Fruit fly (Drosophila melanogaster) ovary, adult (tissue): ENCODE measurements around the gene CG3513.

Experiments used
- CG17801 ChIP-seq: fragments of 200-800 bp; optimal IDR thresholded peaks from 2 replicates; lab custom pipeline; 2019; ENCODE audit warnings: missing biosample characterization, mild to moderate bottlenecking, missing genetic modification characterization, moderate library complexity; ENCODE audit not compliant: partially characterized antibody

CG3513 gene

DNA sequence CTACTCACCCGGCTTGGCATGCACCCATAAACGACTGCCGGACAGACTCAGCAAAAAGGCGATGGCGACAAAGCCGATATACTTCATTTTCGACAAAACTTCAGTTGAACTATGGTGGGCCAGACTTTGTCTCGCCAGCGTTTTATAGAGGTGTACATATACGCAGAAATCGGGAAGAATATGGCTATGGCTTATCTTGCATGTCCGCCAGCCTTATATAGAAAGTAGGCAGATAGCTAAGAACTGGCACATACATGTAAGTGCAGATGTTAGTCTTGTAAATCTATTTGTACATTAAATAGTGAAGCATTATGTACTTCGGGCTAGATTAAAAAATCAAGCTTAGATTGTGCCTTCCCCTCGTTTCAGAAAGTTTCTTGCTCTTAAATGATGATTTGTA lies at the start of gene CG3513:
Gene CG3513 (minus strand): TSS at position 101 of the 400 bp plus-strand sequence.
- no peak for TF ChIP-seq CG17801

DNA sequence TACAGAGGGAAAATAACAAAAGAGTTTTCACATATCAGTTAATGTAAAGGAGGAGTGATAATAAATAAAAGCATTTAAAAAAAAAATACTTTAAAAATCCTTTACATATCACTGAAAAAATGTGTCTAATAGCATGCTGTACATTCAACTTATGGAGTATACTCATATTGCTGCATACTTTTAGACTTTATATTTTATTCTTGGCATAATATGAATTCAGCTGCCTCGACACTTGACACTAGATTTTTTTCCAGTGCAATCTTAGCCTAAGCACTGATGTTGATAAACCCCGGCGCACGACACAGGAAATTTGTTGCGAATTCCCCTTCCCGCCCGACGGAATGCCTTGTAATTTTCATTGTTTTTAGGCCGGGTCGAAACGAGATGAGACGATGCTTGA lies 47.5 kb upstream of the CG3513 start:
- no peak for TF ChIP-seq CG17801

DNA sequence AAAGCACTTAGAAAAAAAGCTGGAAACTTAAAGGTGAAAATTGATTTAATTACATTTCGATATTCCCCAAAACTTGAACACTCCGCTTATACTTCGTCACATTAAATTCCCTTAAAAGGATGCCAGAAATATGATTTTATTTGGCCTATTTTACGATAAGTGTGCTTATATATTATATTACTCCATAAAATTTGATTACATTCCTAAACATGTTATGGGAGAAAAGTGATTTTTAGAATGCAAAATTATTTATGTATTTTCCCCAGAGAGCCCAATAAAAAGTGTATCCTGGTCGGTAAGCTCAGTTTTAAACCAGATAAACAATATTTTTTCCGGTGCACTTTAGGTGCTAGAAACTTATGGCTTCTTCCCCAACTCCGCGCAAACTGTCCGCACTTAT lies 44.7 kb upstream of the CG3513 start:
- TF ChIP-seq CG17801 = no peak

DNA sequence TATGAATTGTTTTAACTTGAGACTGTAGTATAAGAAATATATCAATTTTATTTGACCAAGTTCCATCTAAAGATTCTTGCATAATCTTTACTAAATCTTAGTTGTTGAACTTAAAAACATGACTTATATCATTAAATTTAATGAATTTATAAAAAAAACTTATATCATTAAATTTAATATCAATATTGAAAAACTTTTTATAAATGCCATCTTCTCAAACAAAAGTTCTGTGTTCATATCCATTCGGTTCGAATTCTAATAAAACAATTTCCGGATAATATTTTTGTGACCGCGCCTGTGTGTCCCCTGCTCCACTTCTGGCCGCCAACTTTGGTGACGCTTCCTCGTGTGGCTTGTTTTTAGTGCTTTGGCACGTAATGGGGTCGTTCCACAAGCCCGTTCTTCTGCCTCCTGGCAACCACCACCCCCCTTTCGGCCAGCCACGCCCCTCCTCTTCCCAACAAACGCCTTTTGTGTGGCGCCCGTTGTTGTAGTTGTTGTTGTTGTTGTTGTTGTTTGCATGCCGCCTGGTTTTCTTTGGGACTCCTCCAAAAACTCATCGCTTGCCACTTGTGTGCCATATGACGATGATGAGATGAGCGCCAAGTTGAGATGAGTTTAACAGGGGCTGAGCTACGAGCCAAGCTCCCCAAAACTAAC lies 44.2 kb upstream of the CG3513 start:
- TF ChIP-seq CG17801 = no peak

DNA sequence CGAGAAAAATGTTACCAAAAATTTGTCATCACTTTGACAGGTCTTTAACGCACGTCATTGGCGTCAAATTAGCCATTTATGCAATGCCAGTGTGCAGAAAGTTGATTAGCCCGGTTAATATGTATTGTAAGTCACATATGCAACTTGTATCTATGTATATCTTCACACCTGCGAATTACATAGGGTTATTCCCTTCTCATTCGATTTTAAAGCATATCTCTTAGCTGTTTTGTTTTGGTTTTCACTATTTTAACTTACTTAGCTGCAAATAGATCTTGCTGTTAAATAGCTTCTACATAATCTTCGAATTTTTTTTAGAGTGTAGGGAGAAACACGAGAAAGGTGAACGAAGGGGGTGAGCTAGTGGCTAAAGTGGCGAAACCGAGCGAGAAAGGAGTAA lies 38.1 kb upstream of the CG3513 start:
- TF ChIP-seq CG17801 = no peak

DNA sequence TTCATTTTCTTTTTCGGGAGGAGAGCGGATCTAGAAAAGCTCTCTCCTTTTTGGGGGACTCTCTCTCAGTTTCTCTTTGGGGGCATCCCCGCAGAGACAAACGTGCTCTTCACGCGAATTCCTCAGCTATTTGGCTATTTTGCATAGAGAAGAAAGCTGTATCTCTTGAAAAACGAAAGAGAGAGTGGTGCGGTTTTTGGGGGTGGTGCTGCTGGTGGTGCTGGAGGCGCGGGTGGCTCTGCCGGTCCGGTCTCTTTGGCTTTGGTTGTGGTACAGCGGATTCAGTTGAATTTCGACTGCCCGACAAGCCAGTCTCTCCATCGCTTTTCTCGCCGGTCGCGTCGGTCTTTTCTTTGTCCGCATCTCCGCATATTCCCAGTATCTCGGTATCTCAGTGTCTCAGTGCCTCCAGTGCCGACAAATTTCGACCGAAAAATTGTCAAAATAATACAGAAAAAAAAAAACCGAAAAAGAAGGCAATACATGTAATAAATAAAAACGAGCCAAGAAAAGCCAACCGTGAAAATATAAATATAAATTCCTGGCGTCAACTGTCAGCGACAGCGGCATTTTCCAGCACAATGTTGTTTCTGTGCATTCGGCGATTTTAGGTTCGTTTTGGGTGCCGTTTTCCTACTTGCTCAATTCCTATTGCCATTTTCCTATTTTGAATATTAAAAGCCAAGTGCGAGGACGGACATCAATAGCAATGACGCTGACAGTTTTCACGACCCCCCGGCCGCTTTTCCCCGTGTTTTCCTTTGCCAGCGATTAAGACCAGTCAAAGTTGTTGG lies 37.4 kb upstream of the CG3513 start, which contains the start of gene CG10019:
Gene CG10019 (plus strand): TSS at position 285 of the 794 bp plus-strand sequence.
- TF ChIP-seq CG17801 = no peak

DNA sequence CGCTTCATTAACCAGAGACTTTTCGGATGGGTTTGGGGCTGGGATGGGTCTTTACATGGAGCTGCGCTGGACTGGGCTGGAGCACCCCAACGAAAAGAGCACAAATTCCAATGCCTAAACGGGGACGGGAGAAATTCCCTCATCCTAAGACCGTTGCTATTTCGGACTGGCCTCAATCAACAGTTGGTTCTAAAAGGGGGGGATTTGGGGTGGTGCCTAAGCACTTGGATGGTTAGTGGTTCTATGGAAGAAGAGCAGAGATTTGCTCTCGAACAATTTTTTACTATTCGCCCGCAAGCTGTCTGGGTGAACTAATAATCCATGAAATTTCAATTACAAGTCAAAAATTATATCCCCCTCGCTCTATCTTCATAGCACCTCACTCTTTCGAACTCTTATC lies 36.7 kb upstream of the CG3513 start:
- TF ChIP-seq CG17801 = no peak

DNA sequence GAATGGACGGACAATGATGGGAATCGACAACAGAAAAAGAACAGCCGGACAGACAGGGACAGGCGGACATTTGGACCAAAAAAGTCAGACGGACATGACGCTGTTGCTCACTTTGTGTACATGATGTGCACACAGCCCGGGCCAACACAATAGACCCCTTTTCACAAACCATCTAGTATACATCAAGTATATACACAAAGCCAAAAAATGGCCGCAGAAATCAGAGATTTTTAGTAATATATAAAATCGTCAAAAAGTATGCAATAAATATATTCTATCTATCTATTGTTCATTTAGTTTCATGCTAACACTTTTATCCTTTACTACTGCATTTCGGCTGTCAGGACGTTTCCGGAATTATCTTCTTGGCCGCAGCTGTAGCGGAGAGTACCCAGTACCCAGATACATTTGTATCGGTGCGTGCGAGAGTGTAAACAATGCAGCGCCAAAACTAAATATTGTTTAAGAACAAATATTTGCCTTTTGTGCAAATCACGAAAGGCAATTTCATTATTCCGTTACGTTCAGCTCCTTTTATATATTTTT lies 26.5 kb upstream of the CG3513 start:
- no peak for TF ChIP-seq CG17801

DNA sequence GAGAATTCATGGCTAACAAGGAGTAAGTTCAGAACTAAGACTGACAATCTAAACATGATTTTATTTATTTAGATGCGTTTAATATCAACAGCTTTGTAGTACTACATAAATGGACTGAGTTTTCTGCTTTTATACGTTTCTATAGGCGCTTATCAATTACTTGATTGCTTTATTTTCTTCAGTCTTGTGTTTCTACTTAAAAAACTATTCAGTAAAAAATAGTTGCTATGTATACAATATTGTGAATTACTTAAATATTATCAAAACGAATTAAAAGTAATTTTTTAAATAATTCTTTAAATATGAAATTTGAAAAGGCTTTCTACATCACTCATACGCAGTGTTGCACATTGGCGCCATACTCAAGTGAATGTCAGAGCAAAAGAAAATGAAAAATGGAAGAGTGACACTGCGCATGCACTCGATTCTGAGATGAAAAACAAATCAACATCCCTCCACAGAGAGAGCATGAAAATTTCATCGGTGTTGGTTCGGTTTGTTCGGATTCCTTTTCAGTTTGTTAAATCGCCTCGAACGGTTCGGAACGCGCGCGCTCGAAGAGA lies 24.8 kb upstream of the CG3513 start, which contains the start of the genes lectin-24A and Shaw:
Gene lectin-24A (minus strand): TSS at position 101 of the 563 bp plus-strand sequence.
Gene Shaw (plus strand): TSS at position 513 of the 563 bp plus-strand sequence.
- TF ChIP-seq CG17801 = no peak

DNA sequence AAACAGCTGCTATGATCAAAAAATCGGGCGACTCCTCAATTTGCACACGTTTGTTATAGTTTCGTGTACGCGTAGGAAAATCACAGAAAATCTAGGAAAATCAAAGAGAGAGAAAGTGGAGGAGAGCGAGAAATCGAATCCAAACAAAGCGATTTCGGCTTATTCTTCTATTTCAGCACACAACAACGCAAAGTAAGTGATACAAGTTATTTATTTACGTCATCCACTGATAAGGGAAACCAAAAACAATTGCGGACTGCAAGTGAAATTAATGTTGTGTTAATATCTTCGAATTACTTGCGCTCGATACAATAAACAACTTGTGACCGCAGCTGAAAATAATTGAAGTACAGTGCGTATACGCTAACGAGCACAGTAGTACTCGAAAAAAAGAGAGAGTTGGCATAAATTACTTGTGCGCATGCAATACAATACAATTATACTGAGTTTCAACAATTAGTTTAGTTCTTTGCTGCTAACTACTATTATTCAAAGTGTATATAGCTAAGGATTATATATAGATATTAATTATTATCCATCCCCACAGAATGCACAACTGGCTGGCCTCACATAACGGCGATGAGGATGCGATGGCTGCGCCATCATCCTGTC lies 20.7 kb upstream of the CG3513 start:
- TF ChIP-seq CG17801 = no peak

DNA sequence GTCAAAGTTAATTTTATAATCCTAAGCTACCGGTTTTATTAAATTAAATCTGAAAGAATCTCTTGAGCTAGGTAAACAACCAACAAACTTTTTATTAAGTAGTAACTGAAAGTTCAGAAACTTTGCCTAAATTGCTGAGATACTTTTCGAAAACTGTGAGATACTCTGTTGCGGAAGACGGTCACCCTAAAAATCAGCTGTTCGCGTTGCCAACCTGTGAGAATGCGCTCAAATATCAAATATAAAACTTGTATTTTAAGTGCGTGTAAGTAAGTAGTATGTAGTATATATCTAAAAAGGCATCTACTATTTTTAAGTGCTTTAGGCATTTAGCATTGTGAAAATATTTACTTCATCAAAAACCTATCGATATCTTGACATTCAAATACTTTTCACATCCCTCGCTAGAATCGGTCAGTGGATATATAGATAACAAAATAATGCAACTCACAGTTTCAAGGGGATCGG lies 20.0 kb upstream of the CG3513 start, which contains the start of the genes CG31955 and CG2818:
Gene CG31955 (minus strand): TSS at position 157 of the 468 bp plus-strand sequence.
Gene CG2818 (plus strand): TSS at position 412 of the 468 bp plus-strand sequence.
- no peak for TF ChIP-seq CG17801

DNA sequence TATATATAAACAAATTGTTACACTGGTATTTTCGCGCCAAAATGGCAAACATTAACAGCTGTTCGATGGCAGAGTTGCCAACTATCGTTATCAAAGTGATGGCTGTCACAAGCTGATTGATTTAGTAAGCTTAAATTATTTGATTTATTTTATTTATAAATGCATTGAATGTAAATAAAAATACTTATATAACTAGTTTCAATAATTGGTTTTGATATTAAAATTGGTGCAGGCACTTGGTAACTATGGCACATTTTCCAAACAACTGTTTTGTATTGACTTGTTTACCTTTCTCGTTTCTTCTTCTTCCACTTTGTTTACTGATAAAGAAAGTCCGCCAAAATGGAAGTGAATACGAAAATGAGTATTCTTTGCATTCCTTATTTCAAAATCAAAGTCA lies 18.7 kb upstream of the CG3513 start, which contains the start of gene cutlet:
Gene cutlet (minus strand): TSS at position 84 of the 400 bp plus-strand sequence.
- TF ChIP-seq CG17801 = peak; percentile 18

DNA sequence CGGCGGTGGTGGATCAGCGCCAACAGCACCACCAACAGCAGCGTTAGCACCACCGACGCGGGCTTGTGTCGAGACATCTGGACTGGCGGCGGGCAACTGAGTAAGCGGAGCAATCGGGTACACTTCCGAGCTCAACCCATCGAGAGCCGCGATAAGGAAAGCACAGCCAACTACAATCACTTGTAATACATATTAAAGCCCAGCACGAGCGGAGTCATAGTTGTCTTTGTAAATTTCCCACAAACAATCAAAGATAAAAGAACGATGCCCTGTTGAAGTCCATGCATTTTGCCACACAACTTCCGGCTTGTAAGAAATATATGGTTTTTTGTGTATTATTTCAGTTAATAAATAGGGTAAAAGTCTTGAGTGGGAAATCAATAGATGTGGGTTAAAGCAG lies 14.0 kb upstream of the CG3513 start, which contains the start of gene CG31777:
Gene CG31777 (minus strand): TSS at position 101 of the 400 bp plus-strand sequence.
- no peak for TF ChIP-seq CG17801

DNA sequence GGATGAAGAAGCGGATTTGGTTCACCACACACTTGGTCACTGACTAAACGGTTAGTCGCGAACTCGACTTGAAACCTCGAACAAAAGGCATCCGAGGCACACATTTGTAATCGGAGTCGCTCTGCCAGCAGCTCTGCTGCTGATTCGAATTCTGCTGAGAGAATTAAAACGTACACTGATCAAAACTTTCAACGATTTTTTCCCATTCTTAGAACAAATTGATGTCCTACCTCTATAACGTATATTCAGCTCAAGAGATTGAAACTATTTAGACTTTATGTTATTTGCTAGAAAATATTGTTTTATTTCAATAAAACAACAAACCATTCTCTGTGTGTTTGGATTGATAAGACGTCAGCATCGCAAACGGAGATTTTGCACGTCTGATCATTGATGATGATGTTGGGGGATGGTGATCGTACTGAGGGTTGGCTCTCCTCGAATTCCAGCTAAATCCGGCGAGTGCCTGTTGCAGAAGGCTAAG lies 12.5 kb upstream of the CG3513 start, which contains the start of gene CG31778:
Gene CG31778 (minus strand): TSS at position 51 of the 484 bp plus-strand sequence.
- no peak for TF ChIP-seq CG17801

DNA sequence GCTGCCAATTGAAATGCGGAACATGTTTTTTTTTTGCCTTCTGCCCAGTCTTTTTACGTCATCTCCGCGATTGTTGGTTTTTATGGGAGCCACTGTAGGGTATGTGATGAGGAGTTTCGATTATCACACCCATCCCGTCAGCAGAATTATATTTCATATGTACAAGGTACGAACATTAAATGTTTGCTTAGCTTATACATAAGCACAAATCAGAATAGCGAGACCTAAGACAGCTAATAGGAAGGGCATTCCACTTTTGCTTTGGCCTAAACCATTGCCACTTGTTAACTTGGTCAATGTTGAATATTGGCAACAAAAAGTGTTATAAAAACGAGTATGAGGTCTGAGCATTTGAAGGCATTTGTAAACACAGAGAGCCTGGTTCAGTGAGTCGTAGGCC lies 10.3 kb upstream of the CG3513 start, which contains the start of gene CG2816:
Gene CG2816 (plus strand): TSS at position 400 of the 400 bp plus-strand sequence.
- TF ChIP-seq CG17801 = no peak

DNA sequence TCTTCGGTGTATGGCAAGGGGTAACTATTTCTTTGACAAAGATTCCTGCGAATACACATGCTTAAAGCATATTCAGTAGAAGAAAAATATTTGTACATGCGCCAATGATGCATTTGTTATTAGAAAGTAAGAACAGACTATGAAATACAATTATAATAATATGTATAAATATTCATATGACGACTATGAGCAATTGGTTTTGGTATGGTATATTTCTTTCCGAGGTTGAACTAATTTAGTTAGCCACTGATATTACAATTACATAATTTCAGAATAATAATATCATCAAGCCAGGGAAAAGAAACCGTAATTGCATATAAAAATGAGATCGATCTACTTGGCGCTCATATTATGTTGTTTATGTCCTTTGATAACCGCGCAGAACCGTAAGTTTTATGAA lies 8.5 kb upstream of the CG3513 start, which contains the start of gene CG43145:
Gene CG43145 (plus strand): TSS at position 301 of the 400 bp plus-strand sequence.
- no peak for TF ChIP-seq CG17801
